Worm (Caenorhabditis elegans) whole organism, L4/young adult: Measurements from ENCODE around the gene moc-6.

Experiments
- W03F9.2 ChIP-seq: fragments of 150-350 bp; optimal IDR thresholded peaks from 2 replicates; lab custom pipeline; 2014; ENCODE audit warnings: missing biosample characterization, missing genetic modification characterization
- dao-5 ChIP-seq: sonication (generic microtip); optimal IDR thresholded peaks from 2 replicates; lab custom pipeline; 2016; ENCODE audit warnings: missing genotype, missing genetic modification characterization, moderate library complexity, missing compliant biosample characterization
- him-1 ChIP-seq: sonication (generic microtip); optimal IDR thresholded peaks from 2 replicates; lab custom pipeline; 2016; ENCODE audit warnings: missing genotype, missing genetic modification reagents, missing genetic modification characterization, missing compliant biosample characterization

DNA sequence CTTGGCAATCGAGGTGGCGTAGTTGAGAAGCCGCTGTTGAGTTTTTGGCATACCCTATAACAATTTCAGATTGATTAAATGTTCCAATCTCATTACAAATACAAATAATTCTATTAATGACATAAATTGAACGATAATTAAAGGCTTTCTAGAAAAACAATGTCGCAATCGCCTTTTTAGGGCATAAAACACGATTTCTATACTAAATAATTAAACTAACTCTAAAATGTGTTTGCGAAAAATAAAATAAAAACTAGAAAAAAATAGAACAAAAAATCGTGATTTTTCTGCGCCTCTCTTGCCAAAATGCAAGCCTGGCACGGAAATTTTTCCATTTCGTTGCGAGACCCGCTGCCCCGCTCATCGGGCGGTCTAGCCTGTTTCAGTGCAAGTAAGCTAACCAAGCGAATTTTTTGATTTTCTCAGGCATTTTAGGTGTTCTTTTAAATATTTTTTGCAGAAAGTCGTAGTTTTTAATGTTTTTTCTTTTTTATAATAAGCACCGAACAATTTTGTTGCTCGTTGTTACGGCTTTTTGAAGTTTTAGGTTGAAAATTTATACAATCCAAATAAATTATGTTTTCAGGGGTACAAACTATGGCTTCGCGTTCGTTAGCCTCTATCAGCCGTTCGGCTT, 32.2 kb downstream of the moc-6 start, which contains the start of the genes C34E10.12, C34E10.10 and atp-2:
- TF ChIP-seq dao-5 (tag; lab: Kevin White, UChicago) (no peak), W03F9.2 (tag; lab: Kevin White, UChicago) (peak; percentile 89), him-1 (tag; lab: Kevin White, UChicago) (peak; percentile 7)
